Worm (Caenorhabditis elegans) whole organism, dauer: ENCODE measurements around the gene ZK757.2.

Source experiments
- unc-62 ChIP-seq: sonication (generic microtip); optimal IDR thresholded peaks from 2 replicates; lab custom pipeline; 2017; ENCODE audit warnings: missing biosample characterization, missing genetic modification reagents, missing genetic modification characterization

The ZK757.2 gene

DNA sequence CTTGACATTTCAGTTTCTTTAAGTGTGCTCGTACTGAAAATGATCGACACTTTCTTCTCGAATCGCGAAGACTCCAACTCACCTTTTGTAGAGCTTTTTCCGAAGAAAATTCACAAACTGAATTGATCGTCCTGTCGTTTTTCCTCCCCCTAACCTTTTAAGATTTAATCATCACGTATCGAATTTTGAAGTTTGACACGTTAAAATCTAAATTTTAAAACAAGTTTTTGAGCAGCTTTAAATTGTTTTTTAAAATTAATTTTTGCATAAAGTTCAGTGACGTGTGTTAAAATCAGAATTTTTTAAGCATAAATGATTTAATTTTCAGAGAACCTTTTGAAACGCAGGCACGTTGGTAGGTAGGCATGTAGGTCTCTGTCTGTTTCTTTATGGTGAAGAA is 12.6 kb upstream of the ZK757.2 start, which contains the start of gene alg-4:
alg-4 (minus strand) TSS at position 101 of the 400 bp plus-strand sequence.
- TF ChIP-seq unc-62 (GFP tag; lab: Kevin White, UChicago) = no peak

DNA sequence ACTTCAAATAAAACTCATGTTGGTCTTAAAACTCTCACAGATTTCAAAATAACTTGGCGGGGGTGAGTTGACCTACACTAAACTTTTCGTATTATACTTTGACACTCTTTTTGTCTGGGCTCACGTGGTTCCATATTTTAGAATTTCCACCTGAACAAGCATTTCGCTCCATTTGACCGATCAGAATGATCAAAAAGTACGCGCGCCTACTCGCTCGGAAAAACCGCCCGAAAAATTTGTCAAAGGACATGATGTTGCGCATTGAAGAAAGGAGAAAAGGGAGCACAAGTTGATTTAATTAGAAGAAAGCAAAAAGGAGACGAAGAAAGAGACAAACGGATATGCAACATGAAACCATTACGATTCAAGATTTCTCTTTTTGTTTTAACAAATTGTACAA is 7.6 kb upstream of the ZK757.2 start:
- TF ChIP-seq unc-62 (GFP tag; lab: Kevin White, UChicago) = no peak

DNA sequence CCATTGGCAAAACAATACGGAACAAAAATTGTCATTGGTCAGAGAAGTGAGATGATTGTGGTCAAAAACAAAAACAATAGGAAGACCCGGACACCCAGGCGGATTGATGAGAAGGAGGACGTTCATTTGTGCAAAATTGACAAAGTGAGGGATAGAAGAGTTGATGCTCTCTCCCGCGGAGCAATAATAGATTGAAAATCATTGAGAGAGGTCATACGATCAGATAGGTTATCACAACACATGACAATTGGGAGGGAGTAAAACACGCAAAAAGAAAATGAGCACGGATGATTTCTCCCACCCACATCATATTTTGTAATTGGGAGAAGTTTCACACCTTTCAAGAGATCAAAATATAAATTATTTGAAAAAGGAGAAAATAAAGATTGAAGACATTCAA is 6.9 kb upstream of the ZK757.2 start:
- TF ChIP-seq unc-62 (GFP tag; lab: Kevin White, UChicago) = no peak

DNA sequence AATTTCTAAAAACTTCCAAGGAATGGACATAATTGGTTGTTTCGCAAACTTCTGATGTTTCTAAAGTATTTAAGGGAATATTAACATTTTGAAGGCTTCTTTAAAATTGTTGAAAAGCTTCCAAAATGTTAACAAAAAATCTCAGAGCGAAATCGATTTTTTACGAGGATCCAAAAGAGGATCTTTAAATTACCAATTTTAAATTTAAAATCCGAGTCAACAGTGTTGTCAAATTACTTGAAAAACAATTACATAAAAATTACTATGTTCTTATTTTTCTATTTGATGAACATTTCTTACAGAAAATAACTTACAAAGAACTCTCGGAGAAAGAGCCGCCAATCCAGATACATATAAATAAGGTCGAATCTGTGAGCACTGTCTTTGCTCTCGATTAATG is 1.8 kb downstream of the ZK757.2 start, which contains the start of gene ZK757.10:
ZK757.10 (plus strand) TSS at position 301 of the 400 bp plus-strand sequence.
- no peak for TF ChIP-seq unc-62 (GFP tag; lab: Kevin White, UChicago)

DNA sequence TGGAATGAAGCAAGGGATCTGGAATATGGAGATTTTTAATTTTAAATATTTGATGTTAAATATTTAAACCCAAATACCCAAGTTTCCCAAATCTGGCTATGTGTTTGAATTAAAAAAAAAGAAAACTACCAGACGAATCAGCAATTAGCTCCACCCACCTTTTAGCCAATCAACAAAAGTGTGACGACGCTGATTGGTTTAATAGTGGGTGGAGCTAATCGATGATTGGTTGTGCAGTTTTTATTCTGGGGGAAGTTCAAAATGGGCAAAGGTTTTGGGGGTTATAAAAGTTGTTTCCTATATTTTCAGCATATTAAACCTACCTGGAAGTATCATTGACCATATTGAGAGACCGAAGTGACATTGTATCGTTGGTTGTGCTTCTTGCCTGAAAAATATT is 4.2 kb downstream of the ZK757.2 start:
- TF ChIP-seq unc-62 (GFP tag; lab: Kevin White, UChicago) = no peak

DNA sequence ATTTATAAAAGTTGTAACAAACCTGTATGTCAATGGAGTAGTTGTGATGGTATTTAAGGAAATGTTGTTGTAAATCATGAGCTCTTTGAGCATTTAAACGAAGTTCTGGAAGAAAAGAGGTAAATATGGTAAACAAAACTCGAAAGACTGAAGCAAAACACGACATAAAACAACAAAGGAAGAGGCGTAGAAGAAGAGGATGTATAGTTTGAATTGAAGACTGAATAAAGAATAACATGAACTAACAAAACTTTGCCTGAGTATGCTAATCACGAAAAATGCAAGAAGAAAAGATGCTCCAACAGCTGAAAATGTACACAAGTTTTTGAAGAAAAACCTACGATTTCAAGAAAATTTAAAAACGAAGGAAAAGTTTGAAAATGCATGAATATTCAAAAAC is 7.7 kb downstream of the ZK757.2 start, which contains the start of gene ZK757.1:
ZK757.1 (minus strand) TSS at position 101 of the 400 bp plus-strand sequence.
- no peak for TF ChIP-seq unc-62 (GFP tag; lab: Kevin White, UChicago)

DNA sequence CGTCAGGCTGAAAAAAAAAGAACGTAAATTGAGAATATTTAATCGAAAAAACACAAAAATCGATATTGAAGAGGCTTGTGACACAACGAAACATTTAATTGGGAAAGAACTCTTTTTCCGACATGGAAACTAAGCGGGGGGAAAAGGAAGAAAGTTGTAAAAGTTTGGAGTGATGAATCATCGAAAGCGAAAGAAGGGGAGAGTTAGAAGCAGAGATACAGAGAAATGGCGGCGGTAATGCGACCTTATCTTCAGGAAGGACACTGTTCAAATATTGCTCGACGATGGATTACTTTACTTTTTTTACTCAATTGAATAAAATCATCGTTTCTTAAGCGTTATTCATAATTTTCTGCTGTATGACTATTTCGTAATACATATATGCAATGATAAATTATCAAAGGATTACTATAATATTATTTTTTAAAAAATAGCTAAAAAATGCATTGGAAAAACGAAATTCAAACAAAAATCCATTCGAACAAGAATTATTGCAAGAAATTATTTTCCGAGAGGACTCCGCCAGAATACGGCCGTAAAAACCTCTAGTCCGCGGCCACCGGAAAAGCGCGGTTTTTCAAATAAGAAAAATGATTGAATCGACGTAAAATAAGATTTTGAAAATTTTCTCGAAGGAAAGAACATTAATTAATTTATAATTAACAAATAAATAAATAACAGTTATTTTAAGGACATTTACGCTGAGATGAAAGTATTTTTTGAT is 10.8 kb downstream of the ZK757.2 start, which contains the start of gene dhhc-4:
dhhc-4 (minus strand) TSS at position 13 of the 724 bp plus-strand sequence.
- no peak for TF ChIP-seq unc-62 (GFP tag; lab: Kevin White, UChicago)

DNA sequence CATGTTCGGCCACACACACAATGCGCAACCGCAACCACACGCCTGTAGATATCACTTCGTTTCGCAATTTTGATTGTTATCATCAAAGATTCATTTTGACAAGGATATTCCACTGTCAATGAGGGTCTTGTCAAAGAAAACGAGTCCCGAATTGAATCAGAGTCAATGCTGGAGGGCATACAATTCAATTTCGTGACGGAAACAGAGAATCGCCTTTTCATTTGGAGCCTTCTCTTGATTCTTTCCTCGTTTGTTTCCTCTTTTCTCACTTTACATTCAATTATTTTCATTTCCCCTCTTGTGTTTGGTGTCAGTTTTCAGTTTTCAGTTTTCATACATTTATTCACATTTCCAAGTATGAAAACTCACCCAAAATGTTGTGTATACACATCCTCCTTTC is 11.4 kb downstream of the ZK757.2 start:
- no peak for TF ChIP-seq unc-62 (GFP tag; lab: Kevin White, UChicago)

DNA sequence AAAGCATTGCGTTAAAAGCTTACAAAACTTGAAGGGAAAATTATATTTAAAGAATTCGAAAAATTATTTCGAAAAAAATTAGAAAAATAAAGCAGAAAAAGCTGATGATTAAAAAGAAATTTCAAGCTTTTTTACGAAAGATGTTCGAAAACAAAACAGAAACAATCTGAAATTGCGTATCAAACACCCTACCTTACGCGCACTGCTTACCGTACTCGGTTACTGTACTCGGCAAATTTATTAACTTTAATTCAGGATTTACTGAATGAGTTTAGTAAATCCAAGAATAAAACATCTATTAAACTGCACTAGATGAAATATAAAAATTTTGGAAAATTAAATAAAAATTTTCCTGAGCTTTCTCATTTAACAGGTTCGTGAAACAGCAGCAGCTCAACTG is 16.3 kb downstream of the ZK757.2 start:
- no peak for TF ChIP-seq unc-62 (GFP tag; lab: Kevin White, UChicago)

DNA sequence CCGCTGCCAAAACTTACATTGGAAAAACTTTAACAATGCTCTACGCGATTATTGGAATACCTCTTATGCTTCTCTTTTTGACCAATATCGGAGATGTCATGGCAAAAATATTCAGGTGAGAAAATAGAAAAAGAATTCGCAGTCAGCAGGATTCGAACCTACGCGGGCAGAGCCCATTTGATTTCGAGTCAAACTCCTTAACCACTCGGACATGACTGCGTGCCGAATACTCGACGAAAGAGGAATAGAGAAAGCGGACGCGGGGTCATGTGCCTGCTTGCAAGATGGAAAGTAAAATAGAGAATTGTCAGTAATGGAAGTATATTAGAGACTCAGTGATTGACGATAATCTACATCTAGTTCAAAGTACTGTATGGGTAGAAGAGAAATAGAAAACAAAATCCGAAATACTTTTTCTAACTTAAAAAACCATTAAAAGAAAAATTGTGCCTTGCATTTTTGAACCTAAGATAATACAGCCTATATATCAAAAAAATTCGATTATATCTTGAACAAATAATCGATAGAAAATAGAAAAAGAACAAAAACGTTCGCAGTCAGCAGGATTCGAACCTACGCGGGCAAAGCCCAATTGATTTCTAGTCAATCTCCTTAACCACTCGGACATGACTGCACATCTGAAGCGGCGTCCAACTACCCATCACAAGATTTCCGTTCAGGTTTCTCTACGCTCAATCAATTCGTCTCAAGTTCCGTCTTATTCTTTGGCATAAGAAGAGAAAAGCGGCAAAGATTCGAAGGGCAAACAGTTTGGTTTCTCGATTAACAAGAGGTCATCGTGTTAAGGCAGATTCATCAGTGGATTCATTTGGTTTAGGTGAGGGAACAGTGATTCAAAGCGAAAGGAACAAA is 17.0 kb downstream of the ZK757.2 start:
- TF ChIP-seq unc-62 (GFP tag; lab: Kevin White, UChicago) = no peak

DNA sequence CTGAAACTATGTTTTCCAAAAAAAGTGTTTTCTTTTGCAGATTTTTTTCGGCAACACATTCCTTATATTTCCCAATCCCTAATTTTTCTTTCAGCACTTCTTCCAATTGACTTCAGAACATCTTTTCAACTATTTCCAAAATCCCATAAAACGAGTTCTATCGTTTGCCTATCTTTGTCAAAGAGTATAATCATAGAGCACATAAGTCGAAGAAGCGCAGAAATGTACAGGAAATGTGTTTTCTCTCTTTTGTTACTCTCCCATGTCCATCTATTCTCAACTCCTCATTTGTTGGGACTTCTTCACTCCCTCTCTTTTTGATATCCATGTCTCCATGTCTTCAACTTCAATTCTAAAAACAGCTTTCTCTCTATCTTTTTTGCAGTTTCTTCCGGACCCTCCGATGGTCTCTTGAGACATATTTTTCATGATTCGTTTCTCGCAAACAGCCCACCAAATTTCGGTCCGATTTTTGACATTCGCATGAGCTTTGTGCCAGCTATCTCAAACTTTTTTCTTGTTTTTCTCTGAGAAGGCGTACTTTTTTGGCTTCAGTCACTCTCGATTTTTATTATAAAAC is 18.4 kb downstream of the ZK757.2 start, which contains the start of gene twk-48:
twk-48 (plus strand) TSS at position 530 of the 580 bp plus-strand sequence.
- TF ChIP-seq unc-62 (GFP tag; lab: Kevin White, UChicago) = no peak

DNA sequence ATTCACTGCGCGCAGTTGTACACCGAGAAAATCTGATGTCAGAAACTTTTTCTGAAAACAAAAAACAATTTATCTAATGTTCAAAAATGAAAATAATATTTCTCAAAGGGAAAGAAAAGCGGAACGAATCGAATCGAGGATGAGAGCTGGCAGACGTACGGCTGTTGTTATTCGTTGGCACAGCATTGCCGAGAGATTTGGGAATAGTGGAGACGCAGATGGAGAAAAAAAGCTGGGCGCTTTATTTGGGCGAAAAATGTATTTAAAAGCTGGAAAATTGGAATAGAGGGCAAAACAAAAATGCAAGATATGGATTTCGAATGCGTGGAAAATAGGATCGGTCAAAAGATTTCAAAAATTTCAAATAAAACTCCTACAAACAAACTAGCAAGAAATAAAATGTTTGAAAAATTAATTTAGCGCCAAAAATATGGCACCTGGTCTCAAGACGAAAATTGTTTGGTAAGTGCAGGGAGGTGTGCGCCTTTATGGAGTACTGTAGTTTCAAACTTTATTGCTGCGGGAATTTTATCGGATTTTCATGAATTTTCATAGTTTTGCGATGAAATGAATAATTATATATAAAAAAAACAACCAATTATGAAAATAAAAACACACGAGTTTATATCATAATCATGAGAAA is 19.5 kb downstream of the ZK757.2 start, which contains the start of gene gpdh-2:
gpdh-2 (minus strand) TSS at position 51 of the 643 bp plus-strand sequence.
- TF ChIP-seq unc-62 (GFP tag; lab: Kevin White, UChicago) = no peak

DNA sequence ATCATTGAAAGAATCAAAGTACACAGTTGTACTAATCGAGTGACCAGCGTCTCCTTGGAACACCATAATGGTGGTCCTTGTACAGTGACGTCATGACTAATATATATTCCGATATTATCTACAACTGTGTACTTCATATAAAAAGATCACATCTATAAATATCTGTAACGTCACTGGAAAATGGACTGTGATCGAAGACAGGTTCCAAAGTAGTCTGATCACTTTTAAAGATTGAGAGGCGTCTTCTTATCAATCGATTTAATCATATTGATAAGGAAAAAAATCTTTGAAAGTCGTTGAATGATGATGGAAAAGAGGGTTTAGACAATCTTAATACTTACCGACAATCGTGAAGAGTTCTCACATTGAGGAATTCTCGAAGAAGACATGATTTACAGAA is 20.7 kb downstream of the ZK757.2 start:
- TF ChIP-seq unc-62 (GFP tag; lab: Kevin White, UChicago) = no peak

DNA sequence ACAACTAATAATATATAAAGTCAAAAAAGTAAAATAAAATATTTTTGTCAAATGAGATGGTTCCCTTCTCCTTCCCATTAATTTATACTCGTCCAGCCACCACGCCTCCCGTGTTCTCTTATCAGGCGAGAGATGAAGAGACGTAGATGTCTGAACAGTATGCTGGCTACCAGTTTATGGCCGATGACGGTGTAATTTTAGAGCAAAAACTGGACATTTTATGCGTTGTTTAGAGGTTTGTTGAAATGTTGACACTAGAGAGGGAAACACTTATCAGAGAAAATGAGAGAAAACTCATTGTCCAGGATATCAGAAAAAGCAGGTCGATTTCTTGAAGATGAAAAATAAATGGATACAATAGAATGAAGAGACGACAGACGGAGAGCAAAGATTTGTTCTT is 21.6 kb downstream of the ZK757.2 start:
- no peak for TF ChIP-seq unc-62 (GFP tag; lab: Kevin White, UChicago)

DNA sequence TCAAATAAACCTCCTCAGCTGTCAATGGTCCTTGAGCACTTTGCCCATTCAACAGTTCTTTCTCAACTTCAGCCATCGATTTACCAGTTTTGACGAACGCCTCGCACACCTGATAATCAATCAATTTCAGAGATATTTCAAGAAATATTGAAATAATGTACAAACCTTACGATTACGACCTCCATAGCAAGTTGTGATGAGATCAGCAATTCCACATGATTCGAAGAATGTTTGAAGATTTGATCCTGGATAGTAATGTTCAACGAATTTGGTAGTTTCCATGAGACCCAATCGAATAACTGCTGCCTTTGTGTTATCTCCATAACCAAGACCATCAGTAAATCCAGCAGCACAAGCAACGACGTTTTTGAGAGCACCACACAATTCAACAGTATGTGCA is 23.8 kb downstream of the ZK757.2 start:
- TF ChIP-seq unc-62 (GFP tag; lab: Kevin White, UChicago) = no peak
